Fruit fly (Drosophila melanogaster): ENCODE measurements around the gene MED28.
A peak's percentile ranks its signal among the peaks of the same experiment; 100 is the strongest.

The MED28 gene

dm6 chr3R:25447451-25447850 is 29.4 kb upstream of the MED28 start:
- TF ChIP-seq CG8119 (GFP tag; IDR thresholded peaks at IDR 0.05), result no peak
- TF ChIP-seq Blimp-1 (GFP tag; optimal IDR thresholded peaks at IDR 0.05), result no peak
- no peak for TF ChIP-seq Ets96B (tag; optimal IDR thresholded peaks at IDR 0.05)
- TF ChIP-seq dac (GFP tag; optimal IDR thresholded peaks at IDR 0.05), result no peak
- no peak for TF ChIP-seq CG11294 (GFP tag; IDR thresholded peaks at IDR 0.05)
- no peak for TF ChIP-seq CG7368 (GFP tag; optimal IDR thresholded peaks at IDR 0.05)
- no peak for TF ChIP-seq CG11902 (GFP tag; optimal IDR thresholded peaks at IDR 0.05)
- no peak for TF ChIP-seq Eip78C (GFP tag)
- no peak for TF ChIP-seq achi (GFP tag; optimal IDR thresholded peaks at IDR 0.05)
- no peak for TF ChIP-seq CG34406 (GFP tag; optimal IDR thresholded peaks at IDR 0.05)
- no peak for TF ChIP-seq CG8632 (GFP tag; optimal IDR thresholded peaks at IDR 0.05)
- TF ChIP-seq Sox14 (GFP tag; optimal IDR thresholded peaks at IDR 0.05), result no peak
- TF ChIP-seq Hr38 (GFP tag; optimal IDR thresholded peaks at IDR 0.05), result no peak
- TF ChIP-seq salr (GFP tag; optimal IDR thresholded peaks at IDR 0.05), result no peak
- TF ChIP-seq Hr39 (GFP tag; optimal IDR thresholded peaks at IDR 0.05), result no peak
- TF ChIP-seq fkh (GFP tag; optimal IDR thresholded peaks at IDR 0.05), result no peak
- TF ChIP-seq CG11762 (GFP tag; optimal IDR thresholded peaks at IDR 0.05; ENCODE audit: insufficient read depth), result no peak

DNA sequence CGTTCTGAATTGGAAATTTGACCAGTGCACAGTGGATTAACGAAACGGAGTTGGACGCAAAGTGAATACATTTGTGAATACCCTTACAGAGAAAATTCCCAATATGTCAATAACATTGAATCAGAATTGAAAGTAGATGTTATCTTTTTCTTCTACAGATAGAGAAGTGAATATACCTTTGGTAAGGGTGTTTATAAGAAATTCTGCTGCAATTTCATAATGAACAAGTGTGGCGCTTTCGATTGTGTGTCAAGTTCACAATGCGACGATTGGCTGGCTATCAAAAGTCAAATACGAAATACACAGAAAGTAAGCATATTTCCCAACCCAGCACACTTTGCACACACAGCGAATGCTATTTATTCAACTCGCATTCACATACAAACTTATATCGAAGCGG is 28.5 kb upstream of the MED28 start:
- TF ChIP-seq spab (GFP tag; optimal IDR thresholded peaks at IDR 0.05) (no peak), CG32006 (GFP tag; optimal IDR thresholded peaks at IDR 0.05) (no peak), CG6276 (GFP tag; optimal IDR thresholded peaks at IDR 0.05) (no peak), CG8319 (GFP tag; optimal IDR thresholded peaks at IDR 0.05) (no peak), Sox14 (GFP tag; optimal IDR thresholded peaks at IDR 0.05) (no peak), fd85E (GFP tag; optimal IDR thresholded peaks at IDR 0.05) (no peak), CG7368 (GFP tag; optimal IDR thresholded peaks at IDR 0.05) (no peak), Gug (GFP tag; IDR thresholded peaks at IDR 0.05) (no peak), Hr39 (GFP tag; optimal IDR thresholded peaks at IDR 0.05) (peak; percentile 38), Lpt (GFP tag; optimal IDR thresholded peaks at IDR 0.05) (no peak), CG9139 (GFP tag; optimal IDR thresholded peaks at IDR 0.05) (no peak), dac (GFP tag; optimal IDR thresholded peaks at IDR 0.05) (no peak), Hr38 (GFP tag; optimal IDR thresholded peaks at IDR 0.05) (no peak), Met (GFP tag; optimal IDR thresholded peaks at IDR 0.05) (peak; percentile 17), Hr4 (GFP tag; optimal IDR thresholded peaks at IDR 0.05) (no peak), pdm3 (GFP tag; optimal IDR thresholded peaks at IDR 0.05) (peak; percentile 3), fd59A (GFP tag; optimal IDR thresholded peaks at IDR 0.05) (no peak), Eip75B (GFP tag; optimal IDR thresholded peaks at IDR 0.05) (peak; percentile 23), Eip78C (GFP tag) (peak; percentile 26), lz (GFP tag; optimal IDR thresholded peaks at IDR 0.05) (no peak), CG10669 (GFP tag; optimal IDR thresholded peaks at IDR 0.05) (no peak), OdsH (GFP tag; optimal IDR thresholded peaks at IDR 0.05) (no peak), CG11902 (GFP tag; optimal IDR thresholded peaks at IDR 0.05) (no peak), vri (GFP tag; optimal IDR thresholded peaks at IDR 0.05) (peak; percentile 29), CG34406 (GFP tag; optimal IDR thresholded peaks at IDR 0.05) (no peak), net (GFP tag; optimal IDR thresholded peaks at IDR 0.05) (no peak), topi (GFP tag; optimal IDR thresholded peaks at IDR 0.05) (peak; percentile 23), Sox102F (GFP tag; optimal IDR thresholded peaks at IDR 0.05) (peak; percentile 18), dsx (GFP tag; optimal IDR thresholded peaks at IDR 0.05; ENCODE audit: poor library complexity, severe bottlenecking) (no peak), CG4318 (GFP tag; optimal IDR thresholded peaks at IDR 0.05) (no peak), CG11762 (GFP tag; optimal IDR thresholded peaks at IDR 0.05; ENCODE audit: insufficient read depth) (no peak), CG15336 (GFP tag; IDR thresholded peaks at IDR 0.05) (no peak), Smox (GFP tag; optimal IDR thresholded peaks at IDR 0.05) (no peak), CG31627 (GFP tag; optimal IDR thresholded peaks at IDR 0.05) (peak; percentile 31), achi (GFP tag; optimal IDR thresholded peaks at IDR 0.05) (no peak), Sox15 (GFP tag; optimal IDR thresholded peaks at IDR 0.05) (no peak), CG6808 (GFP tag; optimal IDR thresholded peaks at IDR 0.05) (no peak), CG16779 (tag; optimal IDR thresholded peaks at IDR 0.05) (no peak), acj6 (GFP tag; optimal IDR thresholded peaks at IDR 0.05) (peak; percentile 1), Eip93F (GFP tag; optimal IDR thresholded peaks at IDR 0.05) (no peak), CG1621 (tag; optimal IDR thresholded peaks at IDR 0.05) (no peak), CG10631 (GFP tag; optimal IDR thresholded peaks at IDR 0.05) (no peak), CG11294 (GFP tag; IDR thresholded peaks at IDR 0.05) (no peak), svp (GFP tag) (peak; percentile 70)

Data from whole organism, prepupa.